Worm (Caenorhabditis elegans): ENCODE results near the gene nspc-18.

nspc-18 gene

ce11 chrX:14527559-14527958 lies at the start of gene nspc-18:
TSS of gene nspc-18 (minus strand) at chrX:14527659.
- no peak for TF ChIP-seq ref-1 (GFP tag; conservative IDR thresholded peaks at IDR 0.05)
- no peak for TF ChIP-seq tab-1 (GFP tag; IDR thresholded peaks at IDR 0.05)
- TF ChIP-seq flt-1 (GFP tag; IDR thresholded peaks at IDR 0.05), result no peak
- TF ChIP-seq med-1 (GFP tag; optimal IDR thresholded peaks at IDR 0.05; ENCODE audit: insufficient read depth), result no peak
- TF ChIP-seq ztf-23 (GFP tag; IDR thresholded peaks at IDR 0.05), result no peak
- no peak for TF ChIP-seq ztf-29 (GFP tag; IDR thresholded peaks at IDR 0.05)
- no peak for TF ChIP-seq klf-2 (GFP tag; conservative IDR thresholded peaks at IDR 0.05)
- TF ChIP-seq T22C8.4 (GFP tag; IDR thresholded peaks at IDR 0.05), result no peak
- TF ChIP-seq cog-1 (tag; optimal IDR thresholded peaks at IDR 0.05), result no peak

ce11 chrX:14575920-14576319 lies 48.5 kb upstream of the nspc-18 start:
- TF ChIP-seq T22C8.4 (GFP tag; IDR thresholded peaks at IDR 0.05) (no peak), med-1 (GFP tag; optimal IDR thresholded peaks at IDR 0.05; ENCODE audit: insufficient read depth) (no peak), tab-1 (GFP tag; IDR thresholded peaks at IDR 0.05) (no peak), ztf-23 (GFP tag; IDR thresholded peaks at IDR 0.05) (no peak), flt-1 (GFP tag; IDR thresholded peaks at IDR 0.05) (no peak), klf-2 (GFP tag; conservative IDR thresholded peaks at IDR 0.05) (no peak), ref-1 (GFP tag; conservative IDR thresholded peaks at IDR 0.05) (no peak), ztf-29 (GFP tag; IDR thresholded peaks at IDR 0.05) (no peak), cog-1 (tag; optimal IDR thresholded peaks at IDR 0.05) (no peak)

ce11 chrX:14572419-14572818 lies 45.0 kb upstream of the nspc-18 start, which contains the start of gene lron-1:
TSS of gene lron-1 (plus strand) at chrX:14572719.
- TF ChIP-seq ztf-29 (GFP tag; IDR thresholded peaks at IDR 0.05), result no peak
- TF ChIP-seq ref-1 (GFP tag; conservative IDR thresholded peaks at IDR 0.05), result no peak
- no peak for TF ChIP-seq cog-1 (tag; optimal IDR thresholded peaks at IDR 0.05)
- no peak for TF ChIP-seq T22C8.4 (GFP tag; IDR thresholded peaks at IDR 0.05)
- no peak for TF ChIP-seq ztf-23 (GFP tag; IDR thresholded peaks at IDR 0.05)
- no peak for TF ChIP-seq klf-2 (GFP tag; conservative IDR thresholded peaks at IDR 0.05)
- no peak for TF ChIP-seq tab-1 (GFP tag; IDR thresholded peaks at IDR 0.05)
- TF ChIP-seq flt-1 (GFP tag; IDR thresholded peaks at IDR 0.05), result no peak
- no peak for TF ChIP-seq med-1 (GFP tag; optimal IDR thresholded peaks at IDR 0.05; ENCODE audit: insufficient read depth)

ce11 chrX:14571277-14571676 lies 43.8 kb upstream of the nspc-18 start:
- TF ChIP-seq T22C8.4 (GFP tag; IDR thresholded peaks at IDR 0.05), result no peak
- no peak for TF ChIP-seq ref-1 (GFP tag; conservative IDR thresholded peaks at IDR 0.05)
- no peak for TF ChIP-seq flt-1 (GFP tag; IDR thresholded peaks at IDR 0.05)
- TF ChIP-seq cog-1 (tag; optimal IDR thresholded peaks at IDR 0.05), result no peak
- no peak for TF ChIP-seq klf-2 (GFP tag; conservative IDR thresholded peaks at IDR 0.05)
- no peak for TF ChIP-seq ztf-23 (GFP tag; IDR thresholded peaks at IDR 0.05)
- TF ChIP-seq ztf-29 (GFP tag; IDR thresholded peaks at IDR 0.05), result no peak
- TF ChIP-seq med-1 (GFP tag; optimal IDR thresholded peaks at IDR 0.05; ENCODE audit: insufficient read depth), result no peak

- TF ChIP-seq ztf-23 (GFP tag; IDR thresholded peaks at IDR 0.05) (no peak), ref-1 (GFP tag; conservative IDR thresholded peaks at IDR 0.05) (no peak), T22C8.4 (GFP tag; IDR thresholded peaks at IDR 0.05) (no peak)
Measured at ce11 chrX:14568258-14568763, 40.9 kb upstream of the nspc-18 start.

ce11 chrX:14566047-14566446 lies 38.6 kb upstream of the nspc-18 start:
- TF ChIP-seq ztf-23 (GFP tag; IDR thresholded peaks at IDR 0.05), result no peak
- no peak for TF ChIP-seq flt-1 (GFP tag; IDR thresholded peaks at IDR 0.05)
- TF ChIP-seq tab-1 (GFP tag; IDR thresholded peaks at IDR 0.05), result no peak
- TF ChIP-seq cog-1 (tag; optimal IDR thresholded peaks at IDR 0.05), result no peak
- no peak for TF ChIP-seq ref-1 (GFP tag; conservative IDR thresholded peaks at IDR 0.05)
- TF ChIP-seq T22C8.4 (GFP tag; IDR thresholded peaks at IDR 0.05), result no peak
- no peak for TF ChIP-seq ztf-29 (GFP tag; IDR thresholded peaks at IDR 0.05)
- TF ChIP-seq med-1 (GFP tag; optimal IDR thresholded peaks at IDR 0.05; ENCODE audit: insufficient read depth), result no peak
- TF ChIP-seq klf-2 (GFP tag; conservative IDR thresholded peaks at IDR 0.05), result no peak

- no peak for TF ChIP-seq klf-2 (GFP tag; conservative IDR thresholded peaks at IDR 0.05)
- no peak for TF ChIP-seq flt-1 (GFP tag; IDR thresholded peaks at IDR 0.05)
- no peak for TF ChIP-seq ztf-29 (GFP tag; IDR thresholded peaks at IDR 0.05)
- TF ChIP-seq med-1 (GFP tag; optimal IDR thresholded peaks at IDR 0.05; ENCODE audit: insufficient read depth), result no peak
- no peak for TF ChIP-seq T22C8.4 (GFP tag; IDR thresholded peaks at IDR 0.05)
- TF ChIP-seq ref-1 (GFP tag; conservative IDR thresholded peaks at IDR 0.05), result no peak
- no peak for TF ChIP-seq tab-1 (GFP tag; IDR thresholded peaks at IDR 0.05)
- TF ChIP-seq ztf-23 (GFP tag; IDR thresholded peaks at IDR 0.05), result no peak
- no peak for TF ChIP-seq cog-1 (tag; optimal IDR thresholded peaks at IDR 0.05)
Measured at ce11 chrX:14565245-14565644, 37.8 kb upstream of the nspc-18 start.

- TF ChIP-seq flt-1 (GFP tag; IDR thresholded peaks at IDR 0.05) (no peak), klf-2 (GFP tag; conservative IDR thresholded peaks at IDR 0.05) (no peak), med-1 (GFP tag; optimal IDR thresholded peaks at IDR 0.05; ENCODE audit: insufficient read depth) (no peak), T22C8.4 (GFP tag; IDR thresholded peaks at IDR 0.05) (no peak), tab-1 (GFP tag; IDR thresholded peaks at IDR 0.05) (no peak), ztf-29 (GFP tag; IDR thresholded peaks at IDR 0.05) (no peak), ztf-23 (GFP tag; IDR thresholded peaks at IDR 0.05) (no peak), cog-1 (tag; optimal IDR thresholded peaks at IDR 0.05) (no peak), ref-1 (GFP tag; conservative IDR thresholded peaks at IDR 0.05) (no peak)
Measured at ce11 chrX:14563818-14564217, 36.4 kb upstream of the nspc-18 start.

- TF ChIP-seq ztf-29 (GFP tag; IDR thresholded peaks at IDR 0.05) (no peak), tab-1 (GFP tag; IDR thresholded peaks at IDR 0.05) (no peak), T22C8.4 (GFP tag; IDR thresholded peaks at IDR 0.05) (no peak), ref-1 (GFP tag; conservative IDR thresholded peaks at IDR 0.05) (no peak), flt-1 (GFP tag; IDR thresholded peaks at IDR 0.05) (no peak), med-1 (GFP tag; optimal IDR thresholded peaks at IDR 0.05; ENCODE audit: insufficient read depth) (no peak), cog-1 (tag; optimal IDR thresholded peaks at IDR 0.05) (no peak), ztf-23 (GFP tag; IDR thresholded peaks at IDR 0.05) (no peak), klf-2 (GFP tag; conservative IDR thresholded peaks at IDR 0.05) (no peak)
Measured at ce11 chrX:14562286-14563086, 35.0 kb upstream of the nspc-18 start.
